Worm (Caenorhabditis elegans): ENCODE measurements around the gene F38E9.1.

DNA sequence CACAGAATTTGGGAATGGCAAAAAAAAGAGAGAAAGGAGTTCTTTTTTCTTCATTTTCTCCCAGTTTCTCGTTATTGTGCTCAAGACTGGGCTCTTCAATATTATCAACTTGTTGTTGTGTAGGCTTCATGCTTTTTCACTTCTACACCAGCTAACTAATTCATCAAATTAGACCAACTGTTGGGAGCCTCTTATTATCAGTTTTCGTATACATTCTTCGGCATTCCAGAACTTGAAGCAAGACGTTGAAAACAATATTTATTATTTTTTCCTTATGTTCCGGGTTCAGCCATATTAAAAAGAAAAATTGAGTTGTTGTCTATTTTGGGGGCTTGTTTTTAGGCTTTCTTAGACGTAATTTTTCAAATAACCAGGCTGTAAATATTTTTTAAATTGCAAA lies 12.1 kb downstream of the F38E9.1 start:
- no peak for TF ChIP-seq zag-1 (tag; optimal IDR thresholded peaks at IDR 0.05)
- no peak for TF ChIP-seq lin-13 (GFP tag; optimal IDR thresholded peaks at IDR 0.05)
- TF ChIP-seq unc-39 (tag; optimal IDR thresholded peaks at IDR 0.05): no peak
- TF ChIP-seq sem-4 (tag; optimal IDR thresholded peaks at IDR 0.05): no peak
- TF ChIP-seq unc-55 (GFP tag; optimal IDR thresholded peaks at IDR 0.05): no peak
- no peak for TF ChIP-seq nhr-77 (tag; optimal IDR thresholded peaks at IDR 0.05)
- TF ChIP-seq nhr-11 (tag; optimal IDR thresholded peaks at IDR 0.05): no peak
- TF ChIP-seq nhr-21 (tag; optimal IDR thresholded peaks at IDR 0.05): no peak
- TF ChIP-seq skn-1 (tag; optimal IDR thresholded peaks at IDR 0.05): no peak
- no peak for TF ChIP-seq elt-3 (tag; optimal IDR thresholded peaks at IDR 0.05)

All from whole organism, L2 larva.